Fruit fly (Drosophila melanogaster): ENCODE data around the gene CG14441.

Gene CG14441

DNA sequence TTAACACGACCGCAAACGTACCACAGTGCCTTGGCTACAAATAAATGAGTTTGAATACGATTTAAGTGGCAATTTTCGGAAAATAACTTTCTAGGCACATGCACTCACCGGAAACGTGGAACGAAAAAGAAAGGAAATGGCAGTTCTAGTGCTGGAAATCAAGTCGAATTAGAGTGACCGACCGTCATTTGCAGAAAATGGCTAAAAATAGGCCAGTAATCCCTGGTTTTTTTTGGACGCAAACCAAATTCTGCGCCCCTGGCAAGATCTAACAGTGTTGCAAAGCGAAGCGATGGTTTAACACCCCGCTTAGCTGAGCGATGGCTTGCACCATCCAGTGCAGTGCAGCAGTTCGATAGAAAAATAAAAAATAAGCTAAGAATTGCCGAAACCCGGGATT lies 44.8 kb downstream of the CG14441 start, which contains the start of gene RpL17 (continued):
- peak; percentile 67 for TF ChIP-seq CG3065 (GFP tag; optimal IDR thresholded peaks at IDR 0.05)
- peak; percentile 69; the same call in 2 of the 3 replicates for TF ChIP-seq CG14050 (GFP tag; IDR thresholded peaks at IDR 0.05)
- peak; percentile 65 for TF ChIP-seq kni (GFP tag; optimal IDR thresholded peaks at IDR 0.05)
- peak; percentile 67 for TF ChIP-seq fd3F (GFP tag; optimal IDR thresholded peaks at IDR 0.05)
- TF ChIP-seq cas (GFP tag; IDR thresholded peaks at IDR 0.05): peak; percentile 56; the same call in 1 of the 2 replicates
- TF ChIP-seq CG33557 (GFP tag; optimal IDR thresholded peaks at IDR 0.05): peak; percentile 76
- TF ChIP-seq CG14014 (GFP tag; IDR thresholded peaks at IDR 0.05): peak; percentile 81
- TF ChIP-seq CG7786 (GFP tag; optimal IDR thresholded peaks at IDR 0.05): peak; percentile 81
- TF ChIP-seq da (GFP tag; optimal IDR thresholded peaks at IDR 0.05): peak; percentile 70
- TF ChIP-seq Lim3 (GFP tag; IDR thresholded peaks at IDR 0.05): no peak
- TF ChIP-seq CG13296 (GFP tag; optimal IDR thresholded peaks at IDR 0.05): peak; percentile 88
- peak; percentile 82 for TF ChIP-seq CG3281 (GFP tag; optimal IDR thresholded peaks at IDR 0.05)
- TF ChIP-seq CrebB (tag; optimal IDR thresholded peaks at IDR 0.05): peak; percentile 91
- peak; percentile 80 for TF ChIP-seq Usf (GFP tag; optimal IDR thresholded peaks at IDR 0.05)
- peak; percentile 73 for TF ChIP-seq oc (tag; optimal IDR thresholded peaks at IDR 0.05)
- TF ChIP-seq lbe (GFP tag; optimal IDR thresholded peaks at IDR 0.05): peak; percentile 54
- peak; percentile 63 for TF ChIP-seq Sox100B (GFP tag; optimal IDR thresholded peaks at IDR 0.05)
- TF ChIP-seq repo (GFP tag; optimal IDR thresholded peaks at IDR 0.05): peak; percentile 84
- TF ChIP-seq CG2889 (GFP tag; IDR thresholded peaks at IDR 0.05): peak; percentile 50; the same call in 1 of the 3 replicates
- peak; percentile 96 for TF ChIP-seq CG10267 (tag; optimal IDR thresholded peaks at IDR 0.05)
- peak; percentile 86 for TF ChIP-seq CG6765 (GFP tag; optimal IDR thresholded peaks at IDR 0.05)
- peak; percentile 92 for TF ChIP-seq gce (GFP tag; IDR thresholded peaks at IDR 0.05)
- peak; percentile 81 for TF ChIP-seq ac (GFP tag; optimal IDR thresholded peaks at IDR 0.05)
- peak; percentile 54 for TF ChIP-seq peb (GFP tag; IDR thresholded peaks at IDR 0.05)
- TF ChIP-seq CG12299 (tag; optimal IDR thresholded peaks at IDR 0.05): peak; percentile 80
- TF ChIP-seq CG17829 (tag; optimal IDR thresholded peaks at IDR 0.05): peak; percentile 10
- TF ChIP-seq CG11085 (GFP tag; IDR thresholded peaks at IDR 0.05): peak; percentile 80
- TF ChIP-seq HLH54F (GFP tag; optimal IDR thresholded peaks at IDR 0.05): peak; percentile 77
- no peak for TF ChIP-seq Six4 (GFP tag; optimal IDR thresholded peaks at IDR 0.05)
- TF ChIP-seq Hsf (GFP tag; optimal IDR thresholded peaks at IDR 0.05): peak; percentile 77
- TF ChIP-seq dm (GFP tag; optimal IDR thresholded peaks at IDR 0.05): peak; percentile 93
- peak; percentile 85 for TF ChIP-seq slbo (GFP tag; IDR thresholded peaks at IDR 0.05)
- peak; percentile 65 for TF ChIP-seq sim (GFP tag; IDR thresholded peaks at IDR 0.05)
- TF ChIP-seq CG10979 (tag; optimal IDR thresholded peaks at IDR 0.05): peak; percentile 61
- TF ChIP-seq zfh1 (GFP tag; IDR thresholded peaks at IDR 0.05): peak; percentile 90
- peak; percentile 79 for TF ChIP-seq Rx (GFP tag; IDR thresholded peaks at IDR 0.05)
- peak; percentile 73 for TF ChIP-seq btn (GFP tag; optimal IDR thresholded peaks at IDR 0.05)
- TF ChIP-seq CG2120 (GFP tag; optimal IDR thresholded peaks at IDR 0.05): peak; percentile 75
- peak; percentile 62; the same call in 1 of the 3 replicates for TF ChIP-seq Opbp (GFP tag; IDR thresholded peaks at IDR 0.05; ENCODE audit: partially characterized antibody)
- TF ChIP-seq kah (GFP tag; optimal IDR thresholded peaks at IDR 0.05): peak; percentile 52
- TF ChIP-seq toy (GFP tag; IDR thresholded peaks at IDR 0.05): peak; percentile 69; the same call in 1 of the 2 replicates
- peak; percentile 57 for TF ChIP-seq CoRest (tag; optimal IDR thresholded peaks at IDR 0.05)
- TF ChIP-seq CG10366 (GFP tag; IDR thresholded peaks at IDR 0.05): peak; percentile 68
- peak; percentile 87 for TF ChIP-seq CG7271 (tag; optimal IDR thresholded peaks at IDR 0.05)
- TF ChIP-seq kay (GFP tag; optimal IDR thresholded peaks at IDR 0.05): peak; percentile 34
- peak; percentile 67 for TF ChIP-seq Kr (GFP tag; optimal IDR thresholded peaks at IDR 0.05)
- peak; percentile 96 for TF ChIP-seq sens (GFP tag)
- peak; percentile 62; the same call in 1 of the 2 replicates for TF ChIP-seq CG1024 (GFP tag; IDR thresholded peaks at IDR 0.05)
- peak; percentile 81; the same call in 2 of the 3 replicates for TF ChIP-seq CG6175 (GFP tag; IDR thresholded peaks at IDR 0.05)
- peak; percentile 86 for TF ChIP-seq Optix (GFP tag; IDR thresholded peaks at IDR 0.05)
- TF ChIP-seq tio (GFP tag; optimal IDR thresholded peaks at IDR 0.05): peak; percentile 7
- TF ChIP-seq sima (GFP tag; optimal IDR thresholded peaks at IDR 0.05): peak; percentile 71

Measured in whole organism, embryonic.